Worm (Caenorhabditis elegans): ENCODE results near the gene F25D1.5.
A peak's percentile ranks its signal among the peaks of the same experiment; 100 is the strongest.

Gene F25D1.5

ce11 chrV:10548981-10549380, 2.4 kb upstream of the F25D1.5 start, which contains the start of gene srd-34:
Gene srd-34, minus strand, starts transcription at chrV:10549081.
- TF ChIP-seq lin-40 (tag; optimal IDR thresholded peaks at IDR 0.05), result no peak
- no peak for TF ChIP-seq tbp1 (GFP tag; optimal IDR thresholded peaks at IDR 0.05)
- TF ChIP-seq T07F8.4 (tag; optimal IDR thresholded peaks at IDR 0.05), result no peak
- no peak for TF ChIP-seq hlh-12 (tag; optimal IDR thresholded peaks at IDR 0.05)
- no peak for TF ChIP-seq fkh-3 (tag; optimal IDR thresholded peaks at IDR 0.05)
- no peak for TF ChIP-seq mel-28 (tag; optimal IDR thresholded peaks at IDR 0.05; ENCODE audit: borderline replicate concordance)
- no peak for TF ChIP-seq cebp-2 (GFP tag; IDR thresholded peaks at IDR 0.05)
- no peak for TF ChIP-seq nhr-27 (tag; optimal IDR thresholded peaks at IDR 0.05)
- TF ChIP-seq dpff-1 (tag; optimal IDR thresholded peaks at IDR 0.05), result no peak
- no peak for TF ChIP-seq ztf-6 (GFP tag; IDR thresholded peaks at IDR 0.05)
- no peak for TF ChIP-seq sdz-38 (tag; optimal IDR thresholded peaks at IDR 0.05)

- no peak for TF ChIP-seq zim-3 (tag; optimal IDR thresholded peaks at IDR 0.05)
- TF ChIP-seq F10E7.11 (tag; optimal IDR thresholded peaks at IDR 0.05), result no peak
- TF ChIP-seq egl-44 (GFP tag; IDR thresholded peaks at IDR 0.05), result no peak
- no peak for TF ChIP-seq madf-10 (tag; optimal IDR thresholded peaks at IDR 0.05)
Measured at ce11 chrV:10540024-10540423, 6.6 kb downstream of the F25D1.5 start, which contains the start of gene degt-1. Gene degt-1, plus strand, starts transcription at chrV:10540324.

ce11 chrV:10539114-10539513, 7.5 kb downstream of the F25D1.5 start, which contains the start of gene F25D1.8:
Gene F25D1.8, plus strand, starts transcription at chrV:10539414.
- TF ChIP-seq B0336.3 (GFP tag; IDR thresholded peaks at IDR 0.05) (no peak), Y79H2A.3 (GFP tag; conservative IDR thresholded peaks at IDR 0.05) (no peak), rpc-1 (optimal IDR thresholded peaks at IDR 0.05) (no peak), rpc-1 (tag; optimal IDR thresholded peaks at IDR 0.05) (no peak), ztf-22 (GFP tag; optimal IDR thresholded peaks at IDR 0.05) (no peak), hrde-1 (tag; optimal IDR thresholded peaks at IDR 0.05; ENCODE audit: borderline replicate concordance) (no peak), Y56A3A.18 (GFP tag; IDR thresholded peaks at IDR 0.05) (no peak), aptf-2 (GFP tag; conservative IDR thresholded peaks at IDR 0.05) (no peak), egl-18 (GFP tag; IDR thresholded peaks at IDR 0.05) (no peak), ceh-79 (tag; optimal IDR thresholded peaks at IDR 0.05) (no peak)

ce11 chrV:10536808-10537207, 9.8 kb downstream of the F25D1.5 start:
- TF ChIP-seq tbx-9 (tag; optimal IDR thresholded peaks at IDR 0.05; ENCODE audit: borderline replicate concordance), result no peak
- TF ChIP-seq nhr-90 (tag; optimal IDR thresholded peaks at IDR 0.05), result no peak
- peak; percentile 71 for TF ChIP-seq K11D2.4 (GFP tag; IDR thresholded peaks at IDR 0.05)
- TF ChIP-seq ceh-58 (GFP tag; IDR thresholded peaks at IDR 0.05), result no peak
- TF ChIP-seq T26A5.8 (tag; optimal IDR thresholded peaks at IDR 0.05), result no peak
- no peak for TF ChIP-seq ceh-79 (tag; optimal IDR thresholded peaks at IDR 0.05)
- no peak for TF ChIP-seq F22D6.2 (tag; optimal IDR thresholded peaks at IDR 0.05)
- 0 out of 2 replicates have a peak, but pooled peaks have one; percentile 45 for TF ChIP-seq ztf-6 (GFP tag; IDR thresholded peaks at IDR 0.05)
- peak; percentile 88 for TF ChIP-seq ceh-27 (GFP tag; optimal IDR thresholded peaks at IDR 0.05)
- TF ChIP-seq mes-4 (tag; optimal IDR thresholded peaks at IDR 0.05), result no peak
- TF ChIP-seq ets-4 (GFP tag; optimal IDR thresholded peaks at IDR 0.05), result no peak
- TF ChIP-seq dpff-1 (tag; optimal IDR thresholded peaks at IDR 0.05), result no peak
- TF ChIP-seq mel-28 (tag; optimal IDR thresholded peaks at IDR 0.05; ENCODE audit: borderline replicate concordance), result no peak
- TF ChIP-seq D2030.7 (GFP tag; IDR thresholded peaks at IDR 0.05), result no peak
- no peak for TF ChIP-seq nfya-1 (tag; optimal IDR thresholded peaks at IDR 0.05; ENCODE audit: borderline replicate concordance, insufficient read depth)
- peak; percentile 86 for TF ChIP-seq dox-1 (GFP tag; IDR thresholded peaks at IDR 0.05)
- TF ChIP-seq ceh-100 (GFP tag; IDR thresholded peaks at IDR 0.05), result 0 out of 2 replicates have a peak, but pooled peaks have one; percentile 62
- TF ChIP-seq C17E4.6 (GFP tag; IDR thresholded peaks at IDR 0.05), result no peak
- no peak for TF ChIP-seq Y79H2A.3 (GFP tag; conservative IDR thresholded peaks at IDR 0.05)
- no peak for TF ChIP-seq snpc-1.3 (tag; optimal IDR thresholded peaks at IDR 0.05; ENCODE audit: insufficient read depth)
- peak; percentile 61 for TF ChIP-seq atf-7 (tag; optimal IDR thresholded peaks at IDR 0.05)
- no peak for TF ChIP-seq F57C9.4 (tag; optimal IDR thresholded peaks at IDR 0.05)
- no peak for TF ChIP-seq attf-6 (GFP tag; IDR thresholded peaks at IDR 0.05)
- TF ChIP-seq ZK185.1 (tag; optimal IDR thresholded peaks at IDR 0.05; ENCODE audit: poor library complexity, severe bottlenecking), result peak; percentile 88
- TF ChIP-seq snpc-3.4 (tag; optimal IDR thresholded peaks at IDR 0.05), result no peak
